Worm (Caenorhabditis elegans) whole organism, dauer: ENCODE measurements around the gene Y38E10A.17.

ENCODE experiments used
- unc-62 ChIP-seq: sonication (generic microtip); optimal IDR thresholded peaks from 2 replicates; lab custom pipeline; 2017; ENCODE audit warnings: missing biosample characterization, missing genetic modification reagents, missing genetic modification characterization

Gene Y38E10A.17

DNA sequence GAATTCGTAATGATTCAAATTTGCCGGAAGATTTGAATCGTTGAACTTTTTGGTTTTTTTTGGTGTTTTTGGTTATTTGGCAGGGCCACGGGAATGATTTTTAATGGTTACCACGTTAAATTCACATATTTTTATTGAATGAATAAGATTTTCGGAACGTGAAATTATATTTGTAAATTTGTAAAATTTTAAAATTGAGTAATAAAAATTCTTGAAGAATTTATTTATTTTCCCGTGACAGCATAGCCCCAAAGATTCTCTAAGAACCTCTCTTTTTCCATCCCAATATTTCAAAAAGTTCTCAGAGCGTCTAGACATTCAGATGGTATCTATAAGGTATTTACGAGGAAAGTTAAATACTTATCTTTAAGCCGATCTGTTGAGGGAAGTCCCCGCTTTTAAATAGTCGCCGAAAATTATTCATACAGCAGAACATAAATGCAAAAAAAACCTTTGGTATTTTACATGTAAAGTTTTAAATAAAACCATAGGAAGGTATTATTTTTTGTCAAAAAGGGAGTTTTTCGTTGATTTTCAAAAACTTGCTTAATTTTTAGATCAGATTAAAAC lies at the start of gene Y38E10A.17:
Gene Y38E10A.17 (minus strand): TSS at position 51 of the 570 bp plus-strand sequence.
- no peak for TF ChIP-seq unc-62 (GFP tag; lab: Kevin White, UChicago)

DNA sequence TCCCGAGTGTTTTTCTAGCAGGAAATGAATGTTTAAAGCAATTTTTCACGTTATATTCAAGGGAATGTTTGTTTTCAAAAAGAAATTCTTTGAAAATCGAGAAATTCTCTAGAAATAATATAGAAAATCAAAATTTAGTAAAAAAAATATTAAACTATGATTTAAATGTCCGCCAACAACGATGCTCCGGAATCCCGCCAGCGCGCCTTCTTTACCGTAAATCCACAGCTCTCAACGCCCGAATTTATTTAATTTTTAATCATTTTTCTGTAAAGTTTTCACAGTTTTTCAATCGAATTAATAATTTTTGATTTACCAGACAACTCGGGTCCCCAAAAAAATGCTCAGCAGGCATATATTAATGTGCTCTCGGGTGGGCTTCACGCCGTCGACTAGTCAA lies 45.0 kb upstream of the Y38E10A.17 start, which contains the start of the genes Y38E10A.33 and cox-10:
Gene Y38E10A.33 (minus strand): TSS at position 12 of the 400 bp plus-strand sequence.
Gene cox-10 (plus strand): TSS at position 320 of the 400 bp plus-strand sequence.
- no peak for TF ChIP-seq unc-62 (GFP tag; lab: Kevin White, UChicago)

DNA sequence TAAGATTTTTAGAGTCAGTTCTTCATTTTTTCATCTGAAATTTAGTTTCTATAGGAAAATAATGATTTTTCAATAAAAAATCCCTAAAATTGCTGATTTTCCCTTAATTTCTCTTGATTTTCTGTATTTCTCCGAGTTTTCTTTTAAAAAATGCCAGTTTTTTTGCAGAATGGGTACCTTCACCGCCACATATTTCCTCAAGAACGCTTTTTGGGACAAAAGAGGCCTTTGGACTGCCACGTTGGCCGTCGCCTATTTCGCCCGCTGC lies 44.2 kb upstream of the Y38E10A.17 start, which contains the start of gene Y38E10A.24:
Gene Y38E10A.24 (plus strand): TSS at position 169 of the 268 bp plus-strand sequence.
- TF ChIP-seq unc-62 (GFP tag; lab: Kevin White, UChicago): no peak

DNA sequence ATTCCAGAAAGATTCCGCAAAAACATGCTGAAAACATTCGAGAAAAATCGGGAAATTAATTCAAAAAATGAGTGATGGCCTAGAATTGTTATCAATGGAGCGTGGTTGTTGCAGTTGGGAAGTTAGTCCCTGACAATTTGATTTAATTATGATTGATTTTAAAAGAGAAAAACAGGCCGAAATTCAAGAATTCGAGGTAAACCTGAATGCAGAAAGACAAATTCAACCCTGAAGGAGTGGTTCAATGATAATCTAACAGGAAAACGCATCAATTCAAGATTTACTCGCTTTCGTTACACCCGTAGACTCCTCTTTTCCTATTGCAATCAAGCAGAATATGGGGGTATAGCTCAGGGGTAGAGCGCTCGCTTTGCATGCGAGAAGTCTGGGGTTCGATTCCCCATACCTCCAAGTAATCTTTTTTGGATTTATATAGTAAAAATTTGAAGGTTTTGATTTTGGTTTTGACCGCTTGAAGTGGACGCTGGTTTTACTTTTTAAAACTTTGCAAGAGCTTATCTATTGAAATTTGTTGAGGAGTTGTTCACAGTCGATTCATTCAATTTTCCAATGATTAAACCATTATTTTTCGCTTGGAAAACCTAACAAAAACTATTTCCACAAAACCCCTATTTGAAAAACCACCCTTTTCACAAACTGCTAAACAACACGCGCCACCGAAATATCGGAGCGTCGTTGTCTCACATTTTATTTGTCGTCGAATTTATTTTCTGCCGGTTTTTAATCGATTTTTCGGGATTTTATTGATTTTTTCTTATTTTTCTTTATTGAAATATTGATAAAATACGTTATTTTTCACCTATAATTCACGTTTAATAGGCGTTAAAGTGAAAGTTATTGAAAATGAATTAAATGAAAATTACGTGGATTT lies 43.6 kb upstream of the Y38E10A.17 start:
- no peak for TF ChIP-seq unc-62 (GFP tag; lab: Kevin White, UChicago)

DNA sequence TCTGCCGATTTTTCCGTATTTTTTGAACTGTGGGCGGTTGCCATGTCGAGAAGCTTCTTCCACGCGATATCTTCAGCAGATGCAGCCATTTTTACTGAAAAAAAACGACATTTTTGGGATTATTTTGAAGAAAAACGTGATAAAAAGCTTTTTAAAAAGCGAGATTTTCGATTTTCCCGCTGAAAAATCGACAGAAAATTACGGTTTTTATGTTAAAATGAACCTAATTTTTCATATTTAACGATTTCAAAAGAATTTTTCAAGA lies 43.0 kb upstream of the Y38E10A.17 start, which contains the start of gene Y38E10A.22:
Gene Y38E10A.22 (minus strand): TSS at position 101 of the 265 bp plus-strand sequence.
- TF ChIP-seq unc-62 (GFP tag; lab: Kevin White, UChicago): no peak

DNA sequence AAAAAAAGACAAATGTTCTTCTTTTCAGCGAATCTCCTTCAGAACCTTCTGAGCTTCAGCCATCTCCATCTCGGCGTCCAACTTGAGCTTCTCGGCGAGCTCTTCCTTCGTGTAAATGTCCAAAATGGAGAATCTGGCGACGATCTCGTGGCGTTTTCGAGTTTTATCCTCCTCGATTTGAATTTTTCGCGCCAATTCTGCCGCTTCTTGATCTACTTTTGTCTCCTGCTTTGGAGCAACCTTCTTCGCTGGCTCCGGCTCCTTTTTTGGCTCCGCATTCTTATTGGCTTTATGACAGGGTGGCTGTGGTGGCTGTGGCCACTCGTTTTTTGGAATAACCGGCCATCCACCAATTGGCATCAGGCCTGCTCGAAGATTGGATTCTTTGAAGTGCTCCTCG lies 38.7 kb upstream of the Y38E10A.17 start:
- no peak for TF ChIP-seq unc-62 (GFP tag; lab: Kevin White, UChicago)

DNA sequence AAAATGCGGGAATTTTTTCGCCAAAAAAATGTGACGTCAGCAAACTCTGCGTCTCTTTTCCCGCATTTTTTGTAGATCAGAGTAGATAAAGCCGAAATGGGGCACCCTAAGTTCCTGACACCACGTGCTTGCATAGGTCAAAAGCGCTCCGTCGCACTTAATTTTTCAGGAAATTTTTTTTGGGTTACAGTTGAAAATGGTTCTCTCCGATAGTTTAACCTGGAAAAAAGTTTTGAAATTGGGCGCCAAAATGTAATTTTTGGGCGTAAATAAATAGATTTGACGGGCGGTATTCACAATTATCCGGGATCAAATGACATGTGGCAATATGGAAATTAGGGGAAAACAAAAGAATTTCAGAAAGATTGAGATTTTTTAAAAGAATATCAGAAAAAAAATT lies 37.9 kb upstream of the Y38E10A.17 start:
- no peak for TF ChIP-seq unc-62 (GFP tag; lab: Kevin White, UChicago)

DNA sequence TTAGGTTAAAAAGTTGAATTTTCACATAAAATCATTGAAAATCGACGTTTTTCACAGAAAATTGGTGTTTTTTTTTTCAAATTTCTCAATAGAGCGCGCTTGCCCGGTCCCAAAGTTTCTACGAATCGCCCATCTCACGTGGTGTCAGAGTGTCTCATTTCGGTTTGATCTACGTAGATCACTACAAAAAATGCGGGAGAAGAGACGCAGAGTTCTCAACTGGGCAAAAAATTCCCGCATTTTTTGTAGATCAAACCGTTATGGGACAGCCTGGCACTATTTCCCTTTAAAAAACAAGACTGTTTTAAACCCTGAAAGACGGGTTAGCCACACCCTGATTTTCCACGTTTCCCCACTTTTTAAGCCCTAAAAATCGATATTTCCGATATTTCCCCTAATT lies 37.3 kb upstream of the Y38E10A.17 start:
- no peak for TF ChIP-seq unc-62 (GFP tag; lab: Kevin White, UChicago)

DNA sequence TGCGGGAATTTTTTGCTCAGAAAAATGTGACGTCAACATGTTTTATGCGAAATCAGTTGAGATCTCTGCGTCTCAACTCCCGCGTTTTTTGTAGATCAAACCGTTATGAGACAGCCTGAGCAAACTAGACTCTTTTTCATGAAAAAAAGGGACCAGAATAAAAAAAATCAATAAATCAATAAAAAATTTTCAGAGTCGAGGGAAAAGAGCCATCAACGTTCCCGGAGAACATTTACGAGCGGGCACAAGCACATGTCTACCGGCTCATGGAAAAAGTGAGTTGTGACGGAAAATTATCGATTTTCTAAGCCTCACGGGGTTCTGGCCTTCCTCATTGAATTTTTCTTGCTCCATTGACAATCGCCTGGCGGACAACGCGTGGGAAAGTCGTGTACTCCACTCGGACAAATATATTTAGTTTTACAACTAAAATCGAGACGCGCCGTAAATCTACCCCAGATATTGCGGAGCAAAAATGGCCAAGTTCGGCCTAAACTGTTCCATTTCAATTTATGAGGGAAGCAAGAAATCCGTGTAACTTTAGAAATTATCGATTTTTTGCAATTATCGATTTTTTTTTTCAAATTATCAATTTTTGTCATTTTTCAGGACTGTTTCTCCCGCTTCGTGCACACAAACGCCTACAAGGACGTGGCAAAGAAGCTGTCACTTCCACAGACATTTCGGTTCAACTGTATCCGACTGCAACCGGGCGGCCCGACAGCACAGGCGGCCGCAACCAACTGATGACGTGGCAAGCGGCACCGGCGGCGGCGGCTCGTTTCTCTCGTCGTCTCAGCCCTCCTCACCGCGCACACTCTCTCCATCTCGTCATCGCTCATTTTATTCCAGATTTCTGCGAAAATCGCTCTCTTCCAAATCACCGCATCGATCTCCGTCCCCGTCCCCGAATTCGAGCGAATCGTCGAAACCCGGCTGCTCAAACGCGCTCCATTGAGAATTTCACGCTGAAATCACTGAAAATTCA lies 36.6 kb upstream of the Y38E10A.17 start:
- TF ChIP-seq unc-62 (GFP tag; lab: Kevin White, UChicago): no peak

DNA sequence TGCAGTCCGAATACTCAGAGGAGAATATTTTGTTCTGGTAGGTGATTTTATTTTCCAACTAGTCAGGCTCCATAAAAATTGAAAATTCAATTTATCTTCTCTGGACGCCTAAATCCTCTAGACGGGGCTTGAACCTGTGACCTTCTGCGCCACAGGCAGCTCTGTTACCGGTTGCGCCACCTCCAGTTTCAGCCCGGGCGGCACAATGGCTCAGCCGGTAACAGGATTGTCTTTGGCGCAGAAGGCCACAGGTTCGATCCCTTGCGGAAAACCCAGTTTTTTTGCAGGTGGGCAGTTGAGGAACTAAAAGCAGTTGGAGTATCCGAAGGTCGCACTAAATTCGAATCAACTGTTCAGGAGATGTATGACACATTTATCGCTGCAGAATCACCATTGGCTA lies 35.3 kb upstream of the Y38E10A.17 start:
- no peak for TF ChIP-seq unc-62 (GFP tag; lab: Kevin White, UChicago)

DNA sequence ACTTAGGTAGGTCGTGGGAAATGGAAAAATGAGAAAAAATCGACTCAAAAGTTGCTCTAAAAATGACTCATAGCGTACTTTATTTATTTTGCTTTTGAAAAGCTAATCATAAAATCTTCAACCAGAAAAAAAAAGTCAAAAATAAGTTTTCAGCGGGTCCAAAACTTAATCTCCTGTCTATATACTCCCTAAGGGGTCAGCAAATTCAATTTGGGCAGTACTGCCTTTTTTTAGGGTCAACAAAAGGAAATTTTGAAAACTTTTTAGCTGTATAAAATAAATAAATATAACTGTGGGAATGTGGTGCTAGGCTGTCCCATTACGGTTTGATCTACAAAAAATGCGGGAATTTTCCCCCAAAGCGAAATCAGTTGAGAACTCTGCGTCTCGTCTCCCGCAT lies 34.7 kb upstream of the Y38E10A.17 start:
- TF ChIP-seq unc-62 (GFP tag; lab: Kevin White, UChicago): no peak

DNA sequence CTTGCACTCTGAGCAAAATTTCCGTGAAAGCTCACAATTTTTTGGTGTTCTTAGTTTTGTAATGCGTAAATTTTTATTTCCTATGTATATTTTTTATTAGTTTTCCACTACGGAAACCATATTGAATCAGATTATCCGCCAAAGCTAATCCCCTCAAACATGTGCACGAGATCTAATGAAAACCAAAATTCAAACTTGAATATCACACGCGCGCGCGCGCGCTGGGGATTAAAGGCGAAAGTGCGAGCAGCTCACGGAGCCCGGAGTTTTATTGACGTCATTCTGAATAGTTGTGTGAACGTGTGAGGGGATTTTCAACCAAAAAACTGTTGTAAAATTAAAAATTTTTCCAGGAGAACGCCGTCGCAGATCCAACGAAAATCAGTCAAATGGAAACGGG lies 34.3 kb upstream of the Y38E10A.17 start:
- no peak for TF ChIP-seq unc-62 (GFP tag; lab: Kevin White, UChicago)

DNA sequence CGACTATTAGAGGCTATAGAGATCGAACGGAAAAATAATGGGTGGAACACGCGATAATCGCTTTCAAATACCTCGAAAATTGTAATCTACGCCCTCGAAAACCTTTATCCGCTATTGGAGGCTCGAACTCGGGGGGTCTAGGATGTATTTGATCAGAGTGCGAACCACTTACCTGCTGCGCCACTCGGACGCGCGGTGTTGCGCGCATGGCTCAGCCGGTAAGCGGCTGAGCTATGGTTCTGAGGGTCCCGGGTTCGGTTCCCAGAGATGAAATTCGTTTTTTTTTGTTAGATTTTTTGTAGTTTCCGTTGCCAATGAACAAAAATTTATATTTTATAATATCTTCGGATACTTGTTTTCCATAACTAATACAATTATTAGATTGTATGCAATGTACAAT lies 33.5 kb upstream of the Y38E10A.17 start:
- TF ChIP-seq unc-62 (GFP tag; lab: Kevin White, UChicago): no peak

DNA sequence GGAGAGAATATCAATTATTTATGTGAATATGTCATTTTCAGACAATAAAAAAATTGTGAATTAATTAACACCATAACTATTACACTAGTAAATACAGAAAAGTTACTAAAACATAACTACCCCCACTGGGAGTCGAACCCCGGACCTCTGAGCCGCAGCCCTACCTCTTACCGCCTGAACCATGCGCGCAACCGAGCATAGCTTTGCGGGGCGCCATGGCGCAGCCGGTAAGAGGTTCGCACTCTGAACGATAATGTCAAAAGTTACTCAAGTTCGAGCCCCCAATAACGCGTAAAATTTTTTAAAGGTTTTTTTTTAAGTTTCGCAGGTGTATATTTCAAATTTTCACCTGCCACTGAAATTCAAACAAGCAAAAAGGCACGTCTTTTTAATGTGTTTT lies 31.4 kb upstream of the Y38E10A.17 start:
- no peak for TF ChIP-seq unc-62 (GFP tag; lab: Kevin White, UChicago)

DNA sequence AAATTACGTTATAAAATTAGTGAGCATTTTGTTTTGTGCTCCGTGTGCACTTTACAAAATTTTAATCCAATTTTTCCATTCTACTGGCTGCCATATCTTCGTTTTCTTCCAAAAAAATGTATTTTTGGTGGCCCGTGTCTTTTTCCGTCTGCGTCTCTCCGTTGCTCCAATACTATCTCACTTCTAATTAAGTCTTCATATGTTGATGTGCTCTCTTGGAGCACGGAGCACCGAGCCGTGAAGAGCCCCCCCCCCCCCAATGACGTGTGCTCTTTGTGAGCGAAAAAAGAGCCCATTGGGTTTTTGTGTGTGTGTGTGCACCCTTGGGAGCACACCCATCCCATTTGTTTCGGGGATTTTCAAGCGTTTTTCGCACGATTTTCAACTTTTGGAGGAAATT lies 30.4 kb upstream of the Y38E10A.17 start:
- no peak for TF ChIP-seq unc-62 (GFP tag; lab: Kevin White, UChicago)

DNA sequence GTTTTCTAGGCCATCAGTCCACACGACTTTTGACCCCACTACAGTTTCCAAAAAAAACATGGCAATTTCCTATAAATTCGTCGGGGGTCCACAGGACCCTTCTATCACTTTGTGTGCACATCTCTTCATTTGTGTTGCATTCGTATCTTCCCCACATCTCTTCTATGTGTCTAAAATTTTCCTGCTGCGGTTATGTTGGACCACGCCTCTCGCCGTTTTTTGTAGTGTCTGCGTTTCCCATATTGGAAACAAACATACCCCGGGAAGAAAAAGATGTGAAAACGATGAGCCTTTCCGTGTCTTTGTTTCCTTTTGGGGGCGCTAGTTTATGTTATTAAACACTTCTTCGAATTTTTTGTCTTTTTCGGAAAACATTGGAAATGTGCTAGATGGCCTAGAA lies 27.3 kb upstream of the Y38E10A.17 start:
- no peak for TF ChIP-seq unc-62 (GFP tag; lab: Kevin White, UChicago)
